Fruit fly (Drosophila melanogaster) Kc167 (cell line): ENCODE data around the gene CG8043.

Experiments
- Myc ChIP-seq: fragments of >200 bp; optimal IDR thresholded peaks from 2 replicates; lab custom pipeline; 2017; ENCODE audit warnings: missing external identifiers
- psq ChIP-seq: fragments of >200 bp; optimal IDR thresholded peaks from 2 replicates; lab custom pipeline; 2017; ENCODE audit warnings: missing external identifiers
- ttk ChIP-seq: sonication (Bioruptor generic); optimal IDR thresholded peaks from 2 replicates; lab custom pipeline; 2017; ENCODE audit warnings: missing external identifiers

- TF ChIP-seq ttk (lab: Kevin White, UChicago) (no peak), psq (lab: Kevin White, UChicago) (no peak), Myc (lab: Kevin White, UChicago) (no peak)
Measured at dm6 chr3R:8668024-8668856, 8.5 kb upstream of the CG8043 start.
